Fruit fly (Drosophila melanogaster) whole organism, embryonic: ENCODE results near the gene CG14431.
A peak's percentile ranks its signal among the peaks of the same experiment; 100 is the strongest.

Source experiments
- B-H1 ChIP-seq: fragments of 200-800 bp; sonication (Bioruptor generic); IDR thresholded peaks from 3 replicates; pipeline ENCODE4 v1.3.6; 2022; ENCODE audit warnings: missing biosample characterization, missing genetic modification characterization
- CG10274 ChIP-seq: fragments of 200-800 bp; sonication (Bioruptor generic); optimal IDR thresholded peaks from 3 replicates; lab custom pipeline; 2017; ENCODE audit warnings: missing biosample characterization, mild to moderate bottlenecking, missing genetic modification characterization
- CG11093 ChIP-seq: fragments of 200-800 bp; sonication (Bioruptor generic); IDR thresholded peaks from 3 replicates; pipeline ENCODE4 v1.3.6; 2022; ENCODE audit warnings: missing biosample characterization, missing genetic modification characterization
- CG11696 ChIP-seq: fragments of 200-800 bp; sonication (Bioruptor generic); IDR thresholded peaks from 2 replicates; pipeline ENCODE4 v1.3.6; 2022; ENCODE audit warnings: missing biosample characterization, missing genetic modification characterization
- CG12104 ChIP-seq: fragments of 200-800 bp; sonication (Bioruptor generic); optimal IDR thresholded peaks from 3 replicates; lab custom pipeline; 2016; ENCODE audit warnings: missing biosample characterization, missing genetic modification characterization
- CG13123 ChIP-seq: fragments of 200-800 bp; sonication (Bioruptor generic); optimal IDR thresholded peaks from 2 replicates; lab custom pipeline; 2016; ENCODE audit warnings: missing biosample characterization, missing genetic modification characterization
- CG13424 ChIP-seq: fragments of 200-800 bp; sonication (Bioruptor generic); optimal IDR thresholded peaks from 2 replicates; lab custom pipeline; 2019; ENCODE audit warnings: missing biosample characterization, mild to moderate bottlenecking, missing genetic modification characterization, moderate library complexity
- CG13894 ChIP-seq: fragments of 200-800 bp; sonication (Bioruptor generic); optimal IDR thresholded peaks from 3 replicates; lab custom pipeline; 2018; ENCODE audit warnings: missing biosample characterization, mild to moderate bottlenecking, missing genetic modification characterization, moderate library complexity
- CG14710 ChIP-seq: fragments of 200-800 bp; sonication (Bioruptor generic); optimal IDR thresholded peaks from 3 replicates; lab custom pipeline; 2019; ENCODE audit warnings: missing biosample characterization, mild to moderate bottlenecking, missing genetic modification characterization, moderate library complexity
- CG14965 ChIP-seq: fragments of 200-800 bp; sonication (Bioruptor generic); optimal IDR thresholded peaks from 2 replicates; lab custom pipeline; 2016; ENCODE audit warnings: missing biosample characterization, missing genetic modification characterization, borderline replicate concordance
- CG15269 ChIP-seq: fragments of 200-800 bp; sonication (Bioruptor generic); optimal IDR thresholded peaks from 2 replicates; lab custom pipeline; 2018; ENCODE audit warnings: missing biosample characterization, mild to moderate bottlenecking, missing genetic modification characterization, moderate library complexity
- CG15696 ChIP-seq: fragments of 200-800 bp; sonication (Bioruptor generic); optimal IDR thresholded peaks from 2 replicates; lab custom pipeline; 2019; ENCODE audit warnings: missing biosample characterization, mild to moderate bottlenecking, missing genetic modification characterization, moderate library complexity
- CG1792 ChIP-seq: fragments of 200-800 bp; sonication (Bioruptor generic); optimal IDR thresholded peaks from 2 replicates; lab custom pipeline; 2016; ENCODE audit warnings: missing biosample characterization, missing genetic modification characterization
- CG18764 ChIP-seq: fragments of 200-800 bp; sonication (Bioruptor generic); optimal IDR thresholded peaks from 3 replicates; lab custom pipeline; 2016; ENCODE audit warnings: missing biosample characterization, missing genetic modification characterization
- CG2202 ChIP-seq: fragments of 200-800 bp; sonication (Bioruptor generic); optimal IDR thresholded peaks from 2 replicates; lab custom pipeline; 2018; ENCODE audit warnings: missing biosample characterization, mild to moderate bottlenecking, missing genetic modification characterization
- CG2889 ChIP-seq: fragments of 200-800 bp; sonication (Bioruptor generic); IDR thresholded peaks from 3 replicates; pipeline ENCODE4 v1.3.6; 2022; ENCODE audit warnings: missing biosample characterization, missing genetic modification characterization
- CG33557 ChIP-seq: fragments of 200-800 bp; sonication (Bioruptor generic); optimal IDR thresholded peaks from 2 replicates; lab custom pipeline; 2019; ENCODE audit warnings: missing biosample characterization, mild to moderate bottlenecking, missing genetic modification characterization, moderate library complexity
- CG5180 ChIP-seq: fragments of 200-800 bp; sonication (Bioruptor generic); optimal IDR thresholded peaks from 3 replicates; lab custom pipeline; 2017; ENCODE audit warnings: missing biosample characterization, missing genetic modification characterization, mild to moderate bottlenecking, moderate library complexity, missing genetic modification reagents
- CG6813 ChIP-seq: fragments of 200-800 bp; sonication (Bioruptor generic); optimal IDR thresholded peaks from 2 replicates; lab custom pipeline; 2017; ENCODE audit warnings: missing biosample characterization, missing genetic modification characterization, mild to moderate bottlenecking, moderate library complexity, missing genetic modification reagents
- CG7271 ChIP-seq: fragments of 200-800 bp; sonication (Bioruptor generic); optimal IDR thresholded peaks from 2 replicates; lab custom pipeline; 2018; ENCODE audit warnings: missing biosample characterization, mild to moderate bottlenecking, missing genetic modification characterization, moderate library complexity
- CG8359 ChIP-seq: fragments of 200-800 bp; sonication (Bioruptor generic); optimal IDR thresholded peaks from 2 replicates; lab custom pipeline; 2017; ENCODE audit warnings: missing biosample characterization, mild to moderate bottlenecking, missing genetic modification characterization, borderline replicate concordance
- Dad ChIP-seq: fragments of 200-800 bp; sonication (Bioruptor generic); optimal IDR thresholded peaks from 3 replicates; lab custom pipeline; 2016; ENCODE audit warnings: missing biosample characterization, missing genetic modification characterization
- Dip3 ChIP-seq: fragments of 200-800 bp; sonication (Bioruptor generic); optimal IDR thresholded peaks from 3 replicates; lab custom pipeline; 2016; ENCODE audit warnings: missing biosample characterization, missing genetic modification characterization
- Doc2 ChIP-seq: fragments of 200-800 bp; sonication (Bioruptor generic); IDR thresholded peaks from 2 replicates; pipeline ENCODE4 v1.3.6; 2022; ENCODE audit warnings: missing biosample characterization, missing genetic modification characterization
- E2f2 ChIP-seq: fragments of 200-800 bp; sonication (Bioruptor generic); IDR thresholded peaks from 2 replicates; pipeline ENCODE4 v1.3.6; 2022; ENCODE audit warnings: missing biosample characterization, missing genetic modification characterization
- Eip74EF ChIP-seq, 2 experiments: fragments of 200-800 bp in 1 of 2; fragments of >200 bp in 1 of 2; sonication (Bioruptor generic) in 1 of 2; optimal IDR thresholded peaks; 2 replicates each; lab custom pipeline; 2017 to 2019; ENCODE audit warnings: missing biosample characterization in 2 of 2, missing genetic modification characterization in 2 of 2, mild to moderate bottlenecking in 1 of 2, moderate library complexity in 1 of 2
- Gug ChIP-seq: fragments of 200-800 bp; sonication (Bioruptor generic); IDR thresholded peaks from 4 replicates; pipeline ENCODE4 v1.3.6; 2022; ENCODE audit warnings: missing biosample characterization, missing genetic modification characterization
- HLH3B ChIP-seq: fragments of 200-800 bp; sonication (Bioruptor generic); IDR thresholded peaks from 2 replicates; pipeline ENCODE4 v1.3.6; 2022; ENCODE audit warnings: missing biosample characterization, missing genetic modification characterization
- HmgD ChIP-seq: fragments of 200-800 bp; sonication (Bioruptor generic); optimal IDR thresholded peaks from 3 replicates; lab custom pipeline; 2016; ENCODE audit warnings: missing biosample characterization, missing genetic modification characterization
- Med ChIP-seq: fragments of 200-800 bp; sonication (Bioruptor generic); peaks from one replicate; lab custom pipeline; 2016; ENCODE audit warnings: missing biosample characterization, missing genetic modification characterization, mild to moderate bottlenecking, inconsistent platforms, moderate library complexity
- Myb ChIP-seq: fragments of 200-800 bp; sonication (Bioruptor generic); optimal IDR thresholded peaks from 2 replicates; lab custom pipeline; 2016; ENCODE audit warnings: missing biosample characterization, missing genetic modification characterization
- NFAT ChIP-seq: fragments of 200-800 bp; sonication (Bioruptor generic); IDR thresholded peaks from 2 replicates; pipeline ENCODE4 v1.3.6; 2022; ENCODE audit warnings: missing biosample characterization, missing genetic modification characterization
- Neu2 ChIP-seq: fragments of 200-800 bp; sonication (Bioruptor generic); optimal IDR thresholded peaks from 3 replicates; lab custom pipeline; 2016; ENCODE audit warnings: missing biosample characterization, missing genetic modification characterization, borderline replicate concordance
- Optix ChIP-seq: fragments of 200-800 bp; sonication (Bioruptor generic); IDR thresholded peaks from 3 replicates; pipeline ENCODE4 v1.3.6; 2022; ENCODE audit warnings: missing biosample characterization, missing genetic modification characterization
- PHDP ChIP-seq: fragments of 200-800 bp; sonication (Bioruptor generic); optimal IDR thresholded peaks from 3 replicates; lab custom pipeline; 2018; ENCODE audit warnings: missing biosample characterization, mild to moderate bottlenecking, missing genetic modification characterization, moderate library complexity
- Sin3A ChIP-seq: fragments of >200 bp; optimal IDR thresholded peaks from 2 replicates; lab custom pipeline; 2018
- Usf ChIP-seq: fragments of 200-800 bp; sonication (Bioruptor generic); optimal IDR thresholded peaks from 2 replicates; lab custom pipeline; 2017; ENCODE audit warnings: missing genotype, missing biosample characterization, missing genetic modification characterization
- bcd ChIP-seq: fragments of 200-800 bp; sonication (Bioruptor generic); optimal IDR thresholded peaks from 2 replicates; lab custom pipeline; 2017; ENCODE audit warnings: missing biosample characterization, mild to moderate bottlenecking, missing genetic modification characterization
- btn ChIP-seq: fragments of 200-800 bp; sonication (Bioruptor generic); optimal IDR thresholded peaks from 2 replicates; lab custom pipeline; 2016; ENCODE audit warnings: missing biosample characterization, missing genetic modification characterization
- chinmo ChIP-seq: fragments of 200-800 bp; sonication (Bioruptor generic); IDR thresholded peaks from 4 replicates; pipeline ENCODE4 v1.3.6; 2022; ENCODE audit warnings: missing biosample characterization, missing genetic modification characterization; ENCODE audit not compliant: partially characterized antibody
- crc ChIP-seq: fragments of 200-800 bp; sonication (Bioruptor generic); optimal IDR thresholded peaks from 2 replicates; lab custom pipeline; 2016; ENCODE audit warnings: missing biosample characterization, missing genetic modification characterization
- crp ChIP-seq, 2 experiments: fragments of 200-800 bp; sonication (Bioruptor generic); optimal IDR thresholded peaks; 2 replicates in 1 of 2; 3 replicates in 1 of 2; lab custom pipeline; 2017; ENCODE audit warnings: missing biosample characterization in 2 of 2, missing genetic modification characterization in 2 of 2, mild to moderate bottlenecking in 1 of 2, moderate library complexity in 1 of 2
- dimm ChIP-seq: fragments of 200-800 bp; sonication (Bioruptor generic); IDR thresholded peaks from 2 replicates; pipeline ENCODE4 v1.3.6; 2022; ENCODE audit warnings: missing biosample characterization, missing genetic modification characterization
- ken ChIP-seq: fragments of 200-800 bp; sonication (Bioruptor generic); IDR thresholded peaks from 3 replicates; pipeline ENCODE4 v1.3.6; 2022; ENCODE audit warnings: missing biosample characterization, missing genetic modification characterization
- pita ChIP-seq: fragments of 200-800 bp; sonication (Bioruptor generic); optimal IDR thresholded peaks from 2 replicates; lab custom pipeline; 2017; ENCODE audit warnings: missing biosample characterization, mild to moderate bottlenecking, missing genetic modification characterization
- slbo ChIP-seq: fragments of 200-800 bp; sonication (Bioruptor generic); IDR thresholded peaks from 2 replicates; pipeline ENCODE4 v1.3.6; 2022; ENCODE audit warnings: missing biosample characterization, missing genetic modification characterization
- slp2 ChIP-seq: fragments of 200-800 bp; sonication (Bioruptor generic); optimal IDR thresholded peaks from 2 replicates; lab custom pipeline; 2016; ENCODE audit warnings: missing biosample characterization, missing genetic modification characterization
- sqz ChIP-seq: fragments of 200-800 bp; sonication (Bioruptor generic); optimal IDR thresholded peaks from 3 replicates; lab custom pipeline; 2018; ENCODE audit warnings: missing biosample characterization, mild to moderate bottlenecking, missing genetic modification characterization
- sug ChIP-seq: fragments of 200-800 bp; optimal IDR thresholded peaks from 2 replicates; lab custom pipeline; 2019; ENCODE audit warnings: missing biosample characterization, mild to moderate bottlenecking, missing genetic modification characterization, moderate library complexity
- usp ChIP-seq: fragments of >200 bp; optimal IDR thresholded peaks from 2 replicates; lab custom pipeline; 2017; ENCODE audit warnings: missing biosample characterization, missing genetic modification characterization
- vnd ChIP-seq: fragments of 200-800 bp; sonication (Bioruptor generic); IDR thresholded peaks from 3 replicates; pipeline ENCODE4 v1.3.6; 2022; ENCODE audit warnings: missing biosample characterization, missing genetic modification characterization; ENCODE audit not compliant: partially characterized antibody
- zfh2 ChIP-seq: fragments of 200-800 bp; sonication (Bioruptor generic); optimal IDR thresholded peaks from 2 replicates; lab custom pipeline; 2016; ENCODE audit warnings: missing biosample characterization, missing genetic modification characterization

Gene CG14431

dm6 chrX:6968564-6968963 lies 60.5 kb downstream of the CG14431 start, which contains the start of gene Setd3 (continued):
- TF ChIP-seq CG11093 (GFP tag; lab: Robert Waterston, UW), result no peak
- TF ChIP-seq CG5180 (GFP tag; lab: Kevin White, UChicago), result no peak
- no peak for TF ChIP-seq bcd (GFP tag; lab: Kevin White, UChicago)
- no peak for TF ChIP-seq HmgD (GFP tag; lab: Kevin White, UChicago)
- no peak for TF ChIP-seq CG12104
- no peak for TF ChIP-seq ken
- no peak for TF ChIP-seq Neu2 (GFP tag; lab: Kevin White, UChicago)
- no peak for TF ChIP-seq CG2889
- TF ChIP-seq Usf (GFP tag; lab: Kevin White, UChicago), result no peak
- no peak for TF ChIP-seq Dip3
- no peak for TF ChIP-seq CG14965 (GFP tag; lab: Kevin White, UChicago)
- TF ChIP-seq slbo (GFP tag; lab: Robert Waterston, UW), result peak; percentile 43; the same call in 1 of the 2 replicates
- TF ChIP-seq CG11696 (GFP tag; lab: Robert Waterston, UW), result no peak
- TF ChIP-seq chinmo (GFP tag; lab: Robert Waterston, UW), result no peak
- TF ChIP-seq sug (tag; lab: Kevin White, UChicago), result no peak
- no peak for TF ChIP-seq B-H1
- no peak for TF ChIP-seq Doc2 (GFP tag; lab: Robert Waterston, UW)
- no peak for TF ChIP-seq zfh2 (GFP tag; lab: Kevin White, UChicago)
- no peak for TF ChIP-seq pita (GFP tag; lab: Kevin White, UChicago)
- TF ChIP-seq Myb (GFP tag; lab: Kevin White, UChicago), result no peak
- no peak for TF ChIP-seq vnd
- no peak for TF ChIP-seq Sin3A (lab: Kevin White, UChicago)
- TF ChIP-seq Gug (GFP tag; lab: Robert Waterston, UW), result no peak
- no peak for TF ChIP-seq usp
- no peak for TF ChIP-seq Dad (GFP tag; lab: Kevin White, UChicago)
- TF ChIP-seq dimm, result no peak
- no peak for TF ChIP-seq CG15269
- no peak for TF ChIP-seq CG6813
- TF ChIP-seq CG13894 (tag; lab: Kevin White, UChicago), result no peak
- no peak for TF ChIP-seq CG13123 (GFP tag; lab: Kevin White, UChicago)
- TF ChIP-seq CG2202, result no peak
- TF ChIP-seq CG8359 (GFP tag; lab: Kevin White, UChicago), result no peak
- TF ChIP-seq CG14710 (tag; lab: Kevin White, UChicago), result no peak
- TF ChIP-seq crp (GFP tag; optimal IDR thresholded peaks at IDR 0.05; lab: Kevin White, UChicago), result peak in 1 of 2 experiments; percentile 86
- no peak for TF ChIP-seq slp2 (GFP tag; lab: Kevin White, UChicago)
- no peak for TF ChIP-seq CG7271 (tag; lab: Kevin White, UChicago)
- TF ChIP-seq PHDP (tag; lab: Kevin White, UChicago), result peak; percentile 12
- no peak for TF ChIP-seq CG18764 (GFP tag; lab: Kevin White, UChicago)
- peak; percentile 17; the same call in 1 of the 2 replicates for TF ChIP-seq HLH3B (GFP tag; lab: Robert Waterston, UW)
- no peak for TF ChIP-seq crc
- no peak for TF ChIP-seq CG33557
- no peak for TF ChIP-seq Eip74EF (GFP tag; optimal IDR thresholded peaks at IDR 0.05; lab: Kevin White, UChicago)
- no peak for TF ChIP-seq Optix (GFP tag; lab: Robert Waterston, UW)
- peak; percentile 55 for TF ChIP-seq E2f2
- TF ChIP-seq btn (GFP tag; lab: Kevin White, UChicago), result no peak
- TF ChIP-seq sqz, result no peak
- TF ChIP-seq Med (GFP tag; lab: Kevin White, UChicago), result peak; percentile 43
- peak; percentile 35 for TF ChIP-seq CG13424
- no peak for TF ChIP-seq NFAT (GFP tag; lab: Robert Waterston, UW)
- no peak for TF ChIP-seq CG15696
- TF ChIP-seq CG1792 (GFP tag; lab: Kevin White, UChicago), result no peak
- TF ChIP-seq CG10274 (GFP tag; lab: Kevin White, UChicago), result no peak
